Worm (Caenorhabditis elegans): ENCODE data around the gene col-154.

DNA sequence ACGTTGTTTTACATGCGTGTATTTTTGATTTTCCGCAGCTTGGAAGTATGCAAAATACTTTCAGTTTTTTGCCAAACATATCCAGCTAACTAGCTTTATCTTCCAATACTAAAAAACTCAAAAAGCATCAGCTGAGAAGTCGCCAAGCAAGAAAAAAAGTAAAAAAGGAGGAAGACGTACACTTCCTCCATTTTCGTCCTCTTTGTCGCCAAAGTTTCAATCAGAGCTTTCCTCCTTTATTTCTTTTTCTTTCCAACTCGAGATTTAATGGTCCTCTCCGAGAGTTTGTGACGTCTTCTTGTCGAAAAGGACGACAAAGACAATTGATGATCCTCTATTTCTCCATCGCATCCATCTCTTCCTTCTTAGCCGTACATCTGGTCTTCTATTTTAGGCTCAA, 4.6 kb upstream of the col-154 start:
- TF ChIP-seq ama-1 (optimal IDR thresholded peaks at IDR 0.05) (no peak), tbx-37 (GFP tag; conservative IDR thresholded peaks at IDR 0.05) (no peak), tbx-11 (GFP tag; IDR thresholded peaks at IDR 0.05) (no peak), hmg-4 (GFP tag; optimal IDR thresholded peaks at IDR 0.05) (no peak), ets-7 (tag; optimal IDR thresholded peaks at IDR 0.05) (no peak), ceh-13 (GFP tag; optimal IDR thresholded peaks at IDR 0.05) (no peak), F13C5.2 (tag; optimal IDR thresholded peaks at IDR 0.05) (no peak), ceh-36 (tag; optimal IDR thresholded peaks at IDR 0.05) (no peak), hnd-1 (tag; optimal IDR thresholded peaks at IDR 0.05) (no peak), hmbx-1 (tag; optimal IDR thresholded peaks at IDR 0.05) (no peak)
